Worm (Caenorhabditis elegans): ENCODE results near the gene ZK682.7.

- TF ChIP-seq ama-1 (optimal IDR thresholded peaks at IDR 0.05) (no peak), flt-1 (GFP tag; IDR thresholded peaks at IDR 0.05) (no peak), ceh-13 (GFP tag; optimal IDR thresholded peaks at IDR 0.05) (no peak), ets-7 (tag; optimal IDR thresholded peaks at IDR 0.05) (no peak), aly-1 (tag; optimal IDR thresholded peaks at IDR 0.05) (no peak), hmg-4 (GFP tag; optimal IDR thresholded peaks at IDR 0.05) (no peak)
Observed at ce11 chrV:9266399-9266798, 25.6 kb downstream of the ZK682.7 start, which contains the start of gene slc-17.7.
